Fruit fly (Drosophila melanogaster) whole organism, embryonic: ENCODE measurements around the gene Ac13E.

Source experiments
- Atf-2 ChIP-seq: fragments of 200-800 bp; sonication (Bioruptor generic); optimal IDR thresholded peaks from 2 replicates; lab custom pipeline; 2016; ENCODE audit warnings: missing biosample characterization, missing genetic modification characterization
- B-H1 ChIP-seq: fragments of 200-800 bp; sonication (Bioruptor generic); IDR thresholded peaks from 3 replicates; pipeline ENCODE4 v1.3.6; 2022; ENCODE audit warnings: missing biosample characterization, missing genetic modification characterization
- CG10209 ChIP-seq: fragments of 200-800 bp; sonication (Bioruptor generic); optimal IDR thresholded peaks from 3 replicates; lab custom pipeline; 2017; ENCODE audit warnings: missing biosample characterization, mild to moderate bottlenecking, missing genetic modification characterization, missing genetic modification reagents
- CG10565 ChIP-seq: fragments of 200-800 bp; sonication (Bioruptor generic); optimal IDR thresholded peaks from 3 replicates; lab custom pipeline; 2016; ENCODE audit warnings: missing biosample characterization, mild to moderate bottlenecking, missing genetic modification characterization
- CG10654 ChIP-seq: fragments of 200-800 bp; sonication (Bioruptor generic); optimal IDR thresholded peaks from 2 replicates; lab custom pipeline; 2016; ENCODE audit warnings: missing biosample characterization, missing genetic modification characterization
- CG10959 ChIP-seq: fragments of 200-800 bp; sonication (Bioruptor generic); IDR thresholded peaks from 2 replicates; pipeline ENCODE4 v1.3.6; 2022; ENCODE audit warnings: missing biosample characterization, missing genetic modification characterization
- CG12071 ChIP-seq: fragments of 200-800 bp; sonication (Bioruptor generic); optimal IDR thresholded peaks from 3 replicates; lab custom pipeline; 2018; ENCODE audit warnings: missing biosample characterization, mild to moderate bottlenecking, missing genetic modification characterization
- CG12155 ChIP-seq: fragments of 200-800 bp; sonication (Bioruptor generic); optimal IDR thresholded peaks from 3 replicates; lab custom pipeline; 2016; ENCODE audit warnings: missing biosample characterization, missing genetic modification characterization
- CG17361 ChIP-seq: fragments of 200-800 bp; sonication (Bioruptor generic); IDR thresholded peaks from 3 replicates; pipeline ENCODE4 v1.3.6; 2022; ENCODE audit warnings: missing biosample characterization, missing genetic modification characterization
- CG1792 ChIP-seq: fragments of 200-800 bp; sonication (Bioruptor generic); optimal IDR thresholded peaks from 2 replicates; lab custom pipeline; 2016; ENCODE audit warnings: missing biosample characterization, missing genetic modification characterization
- CG2678 ChIP-seq: fragments of 200-800 bp; sonication (Bioruptor generic); optimal IDR thresholded peaks from 3 replicates; lab custom pipeline; 2019; ENCODE audit warnings: missing biosample characterization, mild to moderate bottlenecking, missing genetic modification characterization, moderate library complexity
- CG3163 ChIP-seq: fragments of 200-800 bp; sonication (Bioruptor generic); optimal IDR thresholded peaks from 3 replicates; lab custom pipeline; 2016; ENCODE audit warnings: missing biosample characterization, missing genetic modification characterization
- CG4360 ChIP-seq: fragments of 200-800 bp; sonication (Bioruptor generic); IDR thresholded peaks from 2 replicates; pipeline ENCODE4 v1.3.6; 2022; ENCODE audit warnings: missing biosample characterization, missing genetic modification characterization
- CG8478 ChIP-seq: fragments of >200 bp; optimal IDR thresholded peaks from 2 replicates; lab custom pipeline; 2018
- CG8944 ChIP-seq: fragments of 200-800 bp; sonication (Bioruptor generic); optimal IDR thresholded peaks from 3 replicates; lab custom pipeline; 2016; ENCODE audit warnings: missing biosample characterization, missing genetic modification characterization
- CG9876 ChIP-seq: fragments of 200-800 bp; sonication (Bioruptor generic); optimal IDR thresholded peaks from 2 replicates; lab custom pipeline; 2016; ENCODE audit warnings: missing biosample characterization, missing genetic modification characterization
- Chrac-16 ChIP-seq: fragments of 200-800 bp; sonication (Bioruptor generic); optimal IDR thresholded peaks from 3 replicates; lab custom pipeline; 2016; ENCODE audit warnings: missing biosample characterization, missing genetic modification characterization
- Dfd ChIP-seq, 2 experiments: fragments of >200 bp; optimal IDR thresholded peaks; 2 replicates each; lab custom pipeline; 2017; ENCODE audit warnings: missing biosample characterization in 2 of 2, missing genetic modification characterization in 2 of 2
- Eip74EF ChIP-seq, 2 experiments: fragments of 200-800 bp in 1 of 2; fragments of >200 bp in 1 of 2; sonication (Bioruptor generic) in 1 of 2; optimal IDR thresholded peaks; 2 replicates each; lab custom pipeline; 2017 to 2019; ENCODE audit warnings: missing biosample characterization in 2 of 2, missing genetic modification characterization in 2 of 2, mild to moderate bottlenecking in 1 of 2, moderate library complexity in 1 of 2
- Hand ChIP-seq: fragments of 200-800 bp; sonication (Bioruptor generic); optimal IDR thresholded peaks from 2 replicates; lab custom pipeline; 2017; ENCODE audit warnings: mild to moderate bottlenecking, missing biosample characterization, missing genetic modification reagents, missing genetic modification characterization
- Lim3 ChIP-seq: fragments of 200-800 bp; sonication (Bioruptor generic); IDR thresholded peaks from 2 replicates; pipeline ENCODE4 v1.3.6; 2022; ENCODE audit warnings: missing biosample characterization, missing genetic modification characterization
- Mes4 ChIP-seq: fragments of 200-800 bp; sonication (Bioruptor generic); optimal IDR thresholded peaks from 2 replicates; lab custom pipeline; 2016; ENCODE audit warnings: missing biosample characterization, missing genetic modification characterization
- Poxn ChIP-seq: fragments of 200-800 bp; sonication (Bioruptor generic); IDR thresholded peaks from 2 replicates; pipeline ENCODE4 v1.3.6; 2022; ENCODE audit warnings: missing biosample characterization, missing genetic modification characterization
- Ptx1 ChIP-seq: fragments of 200-800 bp; sonication (Bioruptor generic); IDR thresholded peaks from 2 replicates; pipeline ENCODE4 v1.3.6; 2022; ENCODE audit warnings: missing biosample characterization, missing genetic modification characterization
- Side ChIP-seq: fragments of 200-800 bp; sonication (Bioruptor generic); optimal IDR thresholded peaks from 2 replicates; lab custom pipeline; 2016; ENCODE audit warnings: missing biosample characterization, missing genetic modification characterization
- Six4 ChIP-seq: fragments of 200-800 bp; sonication (Bioruptor generic); optimal IDR thresholded peaks from 2 replicates; lab custom pipeline; 2016; ENCODE audit warnings: missing biosample characterization, missing genetic modification characterization
- Spps ChIP-seq: fragments of 200-800 bp; sonication (Bioruptor generic); optimal IDR thresholded peaks from 2 replicates; lab custom pipeline; 2018; ENCODE audit warnings: missing biosample characterization, mild to moderate bottlenecking, missing genetic modification characterization
- Xbp1 ChIP-seq: fragments of 200-800 bp; sonication (Bioruptor generic); optimal IDR thresholded peaks from 3 replicates; lab custom pipeline; 2016; ENCODE audit warnings: missing biosample characterization, mild to moderate bottlenecking, missing genetic modification characterization
- ab ChIP-seq: fragments of 200-800 bp; sonication (Bioruptor generic); optimal IDR thresholded peaks from 2 replicates; lab custom pipeline; 2016; ENCODE audit warnings: missing biosample characterization, missing genetic modification characterization
- ase ChIP-seq: fragments of 200-800 bp; sonication (Bioruptor generic); IDR thresholded peaks from 3 replicates; pipeline ENCODE4 v1.3.6; 2022; ENCODE audit warnings: missing biosample characterization, missing genetic modification characterization
- bsh ChIP-seq, 2 experiments: fragments of 200-800 bp; sonication (Bioruptor generic); optimal IDR thresholded peaks; 2 replicates each; lab custom pipeline; 2017 to 2018; ENCODE audit warnings: mild to moderate bottlenecking in 2 of 2, missing biosample characterization in 2 of 2, missing genetic modification characterization in 2 of 2, moderate library complexity in 1 of 2
- chn ChIP-seq: fragments of 200-800 bp; sonication (Bioruptor generic); optimal IDR thresholded peaks from 2 replicates; lab custom pipeline; 2016; ENCODE audit warnings: missing biosample characterization, missing genetic modification characterization
- dimm ChIP-seq: fragments of 200-800 bp; sonication (Bioruptor generic); IDR thresholded peaks from 2 replicates; pipeline ENCODE4 v1.3.6; 2022; ENCODE audit warnings: missing biosample characterization, missing genetic modification characterization
- dpn ChIP-seq, 2 experiments: fragments of 200-800 bp; sonication (Bioruptor generic); optimal IDR thresholded peaks; 3 replicates each; lab custom pipeline; 2016; ENCODE audit warnings: missing biosample characterization in 2 of 2, missing genetic modification characterization in 2 of 2
- exex ChIP-seq: fragments of 200-800 bp; sonication (Bioruptor generic); optimal IDR thresholded peaks from 4 replicates; lab custom pipeline; 2018; ENCODE audit warnings: missing biosample characterization, mild to moderate bottlenecking, missing genetic modification characterization, moderate library complexity
- gcm ChIP-seq: fragments of 200-800 bp; sonication (Bioruptor generic); optimal IDR thresholded peaks from 2 replicates; lab custom pipeline; 2019; ENCODE audit warnings: missing biosample characterization, mild to moderate bottlenecking, missing genetic modification characterization, moderate library complexity
- hbn ChIP-seq: fragments of 200-800 bp; sonication (Bioruptor generic); IDR thresholded peaks from 2 replicates; pipeline ENCODE4 v1.3.6; 2022; ENCODE audit warnings: missing biosample characterization, missing genetic modification characterization; ENCODE audit not compliant: partially characterized antibody
- kni ChIP-seq: fragments of 200-800 bp; sonication (Bioruptor generic); optimal IDR thresholded peaks from 3 replicates; lab custom pipeline; 2017; ENCODE audit warnings: mild to moderate bottlenecking, missing biosample characterization, missing genetic modification reagents, missing genetic modification characterization
- knrl ChIP-seq: fragments of 200-800 bp; sonication (Bioruptor generic); IDR thresholded peaks from 3 replicates; pipeline ENCODE4 v1.3.6; 2022; ENCODE audit warnings: missing biosample characterization, missing genetic modification characterization; ENCODE audit not compliant: partially characterized antibody
- lmd ChIP-seq: fragments of 200-800 bp; sonication (Bioruptor generic); IDR thresholded peaks from 2 replicates; pipeline ENCODE4 v1.3.6; 2022; ENCODE audit warnings: missing biosample characterization, missing genetic modification characterization
- mld ChIP-seq: fragments of 200-800 bp; sonication (Bioruptor generic); IDR thresholded peaks from 3 replicates; pipeline ENCODE4 v1.3.6; 2022; ENCODE audit warnings: missing biosample characterization, missing genetic modification characterization; ENCODE audit not compliant: partially characterized antibody
- nmo ChIP-seq: fragments of 200-800 bp; sonication (Bioruptor generic); optimal IDR thresholded peaks from 2 replicates; lab custom pipeline; 2018; ENCODE audit warnings: missing biosample characterization, mild to moderate bottlenecking, missing genetic modification characterization, moderate library complexity
- onecut ChIP-seq: fragments of 200-800 bp; sonication (Bioruptor generic); IDR thresholded peaks from 2 replicates; pipeline ENCODE4 v1.3.6; 2022; ENCODE audit warnings: missing biosample characterization, missing genetic modification characterization
- pnt ChIP-seq: fragments of 200-800 bp; sonication (Bioruptor generic); optimal IDR thresholded peaks from 3 replicates; lab custom pipeline; 2016; ENCODE audit warnings: missing biosample characterization, missing genetic modification characterization
- pros ChIP-seq: fragments of 200-800 bp; sonication (Bioruptor generic); optimal IDR thresholded peaks from 3 replicates; lab custom pipeline; 2019; ENCODE audit warnings: missing biosample characterization, mild to moderate bottlenecking, missing genetic modification characterization, moderate library complexity
- tup ChIP-seq: fragments of 200-800 bp; sonication (Bioruptor generic); optimal IDR thresholded peaks from 2 replicates; lab custom pipeline; 2016; ENCODE audit warnings: missing biosample characterization, mild to moderate bottlenecking, missing genetic modification characterization, moderate library complexity
- unc-4 ChIP-seq: fragments of 200-800 bp; sonication (Bioruptor generic); IDR thresholded peaks from 2 replicates; pipeline ENCODE4 v1.3.6; 2022; ENCODE audit warnings: missing biosample characterization, missing genetic modification characterization; ENCODE audit not compliant: partially characterized antibody
- unpg ChIP-seq: fragments of 200-800 bp; sonication (Bioruptor generic); optimal IDR thresholded peaks from 3 replicates; lab custom pipeline; 2018; ENCODE audit warnings: missing biosample characterization, mild to moderate bottlenecking, missing genetic modification characterization, moderate library complexity
- vvl ChIP-seq: fragments of 200-800 bp; sonication (Bioruptor generic); IDR thresholded peaks from 2 replicates; pipeline ENCODE4 v1.3.6; 2022; ENCODE audit warnings: missing biosample characterization, missing genetic modification characterization
- zfh2 ChIP-seq: fragments of 200-800 bp; sonication (Bioruptor generic); optimal IDR thresholded peaks from 2 replicates; lab custom pipeline; 2016; ENCODE audit warnings: missing biosample characterization, missing genetic modification characterization

Gene Ac13E

dm6 chrX:15591721-15592491, 37.8 kb upstream of the Ac13E start (continued):
- TF ChIP-seq CG12071 (peak; percentile 9), hbn (GFP tag; lab: Robert Waterston, UW) (no peak), Xbp1 (peak; percentile 50), onecut (no peak), dimm (0 out of 2 replicates have a peak, but pooled peaks have one; percentile 18), Ptx1 (GFP tag; lab: Robert Waterston, UW) (peak; percentile 55), CG1792 (no peak), bsh (GFP tag; optimal IDR thresholded peaks at IDR 0.05; lab: Kevin White, UChicago) (peak in 1 of 2 experiments; percentile 57), mld (GFP tag; lab: Robert Waterston, UW) (no peak), Hand (GFP tag; lab: Kevin White, UChicago) (peak; percentile 1), CG17361 (peak; percentile 51; the same call in 1 of the 3 replicates), Dfd (GFP tag; optimal IDR thresholded peaks at IDR 0.05; lab: Kevin White, UChicago) (no peak), Poxn (no peak), Side (peak; percentile 7), Mes4 (GFP tag; lab: Kevin White, UChicago) (no peak), pros (no peak), unpg (GFP tag; lab: Kevin White, UChicago) (peak; percentile 58), CG10209 (GFP tag; lab: Kevin White, UChicago) (peak; percentile 29), Lim3 (GFP tag; lab: Robert Waterston, UW) (no peak), ase (GFP tag; lab: Robert Waterston, UW) (no peak), CG12155 (no peak), CG8944 (GFP tag; lab: Kevin White, UChicago) (no peak), Spps (tag; lab: Kevin White, UChicago) (no peak), dpn (GFP tag; optimal IDR thresholded peaks at IDR 0.05; lab: Kevin White, UChicago) (peak in 1 of 2 experiments; percentile 43), Six4 (GFP tag; lab: Kevin White, UChicago) (no peak), CG8478 (lab: Kevin White, UChicago) (no peak), kni (no peak), ab (GFP tag; lab: Kevin White, UChicago) (no peak), Atf-2 (no peak), exex (tag; lab: Kevin White, UChicago) (no peak), tup (GFP tag; lab: Kevin White, UChicago) (no peak), unc-4 (GFP tag; lab: Robert Waterston, UW) (no peak), CG4360 (GFP tag; lab: Robert Waterston, UW) (no peak), CG10959 (GFP tag; lab: Robert Waterston, UW) (no peak), Chrac-16 (GFP tag; lab: Kevin White, UChicago) (peak; percentile 29), gcm (peak; percentile 3), zfh2 (GFP tag; lab: Kevin White, UChicago) (peak; percentile 8), knrl (no peak), nmo (peak; percentile 44), CG2678 (tag; lab: Kevin White, UChicago) (peak; percentile 61), CG10654 (GFP tag; lab: Kevin White, UChicago) (peak; percentile 28), vvl (GFP tag; lab: Robert Waterston, UW) (peak; percentile 59), CG3163 (no peak), pnt (GFP tag; lab: Kevin White, UChicago) (peak; percentile 31), B-H1 (GFP tag; lab: Robert Waterston, UW) (no peak), Eip74EF (GFP tag; optimal IDR thresholded peaks at IDR 0.05; lab: Kevin White, UChicago) (peak in 1 of 2 experiments; percentile 29), CG10565 (GFP tag; lab: Kevin White, UChicago) (no peak), chn (GFP tag; lab: Kevin White, UChicago) (peak; percentile 16), CG9876 (GFP tag; lab: Kevin White, UChicago) (no peak), lmd (GFP tag; lab: Robert Waterston, UW) (0 out of 2 replicates have a peak, but pooled peaks have one; percentile 39)
